Fruit fly (Drosophila melanogaster) whole organism, embryonic: Measurements from ENCODE around the gene NimC3.
A peak's percentile ranks its signal among the peaks of the same experiment; 100 is the strongest.

Experiments used
- ATbp ChIP-seq: fragments of 200-800 bp; sonication (Bioruptor generic); optimal IDR thresholded peaks from 2 replicates; lab custom pipeline; 2017; ENCODE audit warnings: missing biosample characterization, mild to moderate bottlenecking, missing genetic modification characterization, missing genetic modification reagents
- Atf-2 ChIP-seq: fragments of 200-800 bp; sonication (Bioruptor generic); optimal IDR thresholded peaks from 2 replicates; lab custom pipeline; 2016; ENCODE audit warnings: missing biosample characterization, missing genetic modification characterization
- CG10959 ChIP-seq: fragments of 200-800 bp; sonication (Bioruptor generic); IDR thresholded peaks from 2 replicates; pipeline ENCODE4 v1.3.6; 2022; ENCODE audit warnings: missing biosample characterization, missing genetic modification characterization
- CG10979 ChIP-seq: fragments of 200-800 bp; sonication (Bioruptor generic); optimal IDR thresholded peaks from 2 replicates; lab custom pipeline; 2018; ENCODE audit warnings: missing biosample characterization, mild to moderate bottlenecking, missing genetic modification characterization, moderate library complexity
- CG12071 ChIP-seq: fragments of 200-800 bp; sonication (Bioruptor generic); optimal IDR thresholded peaks from 3 replicates; lab custom pipeline; 2018; ENCODE audit warnings: missing biosample characterization, mild to moderate bottlenecking, missing genetic modification characterization
- CG1233 ChIP-seq: fragments of 200-800 bp; sonication (Bioruptor generic); optimal IDR thresholded peaks from 4 replicates; lab custom pipeline; 2018; ENCODE audit warnings: missing biosample characterization, mild to moderate bottlenecking, missing genetic modification characterization
- CG12659 ChIP-seq: fragments of 200-800 bp; sonication (Bioruptor generic); optimal IDR thresholded peaks from 3 replicates; lab custom pipeline; 2017; ENCODE audit warnings: mild to moderate bottlenecking, missing biosample characterization, missing genetic modification reagents, missing genetic modification characterization
- CG14667 ChIP-seq: fragments of 200-800 bp; sonication (Bioruptor generic); IDR thresholded peaks from 2 replicates; pipeline ENCODE4 v1.3.6; 2022; ENCODE audit warnings: missing biosample characterization, missing genetic modification characterization
- CG16813 ChIP-seq: fragments of 200-800 bp; sonication (Bioruptor generic); IDR thresholded peaks from 3 replicates; pipeline ENCODE4 v1.3.6; 2022; ENCODE audit warnings: missing biosample characterization, missing genetic modification characterization; ENCODE audit not compliant: partially characterized antibody
- CG2116 ChIP-seq: fragments of 200-800 bp; sonication (Bioruptor generic); optimal IDR thresholded peaks from 3 replicates; lab custom pipeline; 2018; ENCODE audit warnings: missing biosample characterization, mild to moderate bottlenecking, missing genetic modification characterization
- CG2202 ChIP-seq: fragments of 200-800 bp; sonication (Bioruptor generic); optimal IDR thresholded peaks from 2 replicates; lab custom pipeline; 2018; ENCODE audit warnings: missing biosample characterization, mild to moderate bottlenecking, missing genetic modification characterization
- CG31365 ChIP-seq: fragments of 200-800 bp; sonication (Bioruptor generic); optimal IDR thresholded peaks from 2 replicates; lab custom pipeline; 2018; ENCODE audit warnings: missing biosample characterization, mild to moderate bottlenecking, missing genetic modification characterization
- CG32532 ChIP-seq: fragments of 200-800 bp; sonication (Bioruptor generic); IDR thresholded peaks from 2 replicates; pipeline ENCODE4 v1.3.6; 2022; ENCODE audit warnings: missing biosample characterization, missing genetic modification characterization
- CG32772 ChIP-seq: fragments of 200-800 bp; sonication (Bioruptor generic); IDR thresholded peaks from 2 replicates; pipeline ENCODE4 v1.3.6; 2022; ENCODE audit warnings: missing biosample characterization, missing genetic modification characterization
- CG42726 ChIP-seq: fragments of 200-800 bp; sonication (Bioruptor generic); IDR thresholded peaks from 2 replicates; pipeline ENCODE4 v1.3.6; 2022; ENCODE audit warnings: missing biosample characterization, missing genetic modification characterization; ENCODE audit not compliant: partially characterized antibody
- CG4820 ChIP-seq: fragments of 200-800 bp; sonication (Bioruptor generic); optimal IDR thresholded peaks from 3 replicates; lab custom pipeline; 2016; ENCODE audit warnings: missing biosample characterization, missing genetic modification characterization
- CG4854 ChIP-seq: fragments of 200-800 bp; sonication (Bioruptor generic); optimal IDR thresholded peaks from 2 replicates; lab custom pipeline; 2016; ENCODE audit warnings: missing biosample characterization, missing genetic modification characterization, inconsistent platforms
- CG8290 ChIP-seq, 3 experiments: fragments of 200-800 bp; sonication (Bioruptor generic); optimal IDR thresholded peaks; 2 replicates each; lab custom pipeline; 2016 to 2019; ENCODE audit warnings: missing biosample characterization in 3 of 3, missing genetic modification characterization in 3 of 3, mild to moderate bottlenecking in 2 of 3, moderate library complexity in 1 of 3
- CG9215 ChIP-seq: fragments of 200-800 bp; sonication (Bioruptor generic); IDR thresholded peaks from 2 replicates; pipeline ENCODE4 v1.3.6; 2022; ENCODE audit warnings: missing biosample characterization, missing genetic modification characterization
- CG9876 ChIP-seq: fragments of 200-800 bp; sonication (Bioruptor generic); optimal IDR thresholded peaks from 2 replicates; lab custom pipeline; 2016; ENCODE audit warnings: missing biosample characterization, missing genetic modification characterization
- HLH3B ChIP-seq: fragments of 200-800 bp; sonication (Bioruptor generic); IDR thresholded peaks from 2 replicates; pipeline ENCODE4 v1.3.6; 2022; ENCODE audit warnings: missing biosample characterization, missing genetic modification characterization
- HLHmδ ChIP-seq: fragments of 200-800 bp; sonication (Bioruptor generic); optimal IDR thresholded peaks from 2 replicates; lab custom pipeline; 2018; ENCODE audit warnings: missing biosample characterization, mild to moderate bottlenecking, missing genetic modification characterization, moderate library complexity
- Med ChIP-seq: fragments of 200-800 bp; sonication (Bioruptor generic); peaks from one replicate; lab custom pipeline; 2016; ENCODE audit warnings: missing biosample characterization, missing genetic modification characterization, mild to moderate bottlenecking, inconsistent platforms, moderate library complexity
- Meics ChIP-seq: fragments of 200-800 bp; sonication (Bioruptor generic); optimal IDR thresholded peaks from 2 replicates; lab custom pipeline; 2017; ENCODE audit warnings: missing biosample characterization, mild to moderate bottlenecking, missing genetic modification characterization
- NC2α ChIP-seq: fragments of 200-800 bp; sonication (Bioruptor generic); optimal IDR thresholded peaks from 2 replicates; lab custom pipeline; 2016; ENCODE audit warnings: missing biosample characterization, missing genetic modification characterization
- Opbp ChIP-seq: fragments of 200-800 bp; sonication (Bioruptor generic); IDR thresholded peaks from 3 replicates; pipeline ENCODE4 v1.3.6; 2022; ENCODE audit warnings: missing biosample characterization, missing genetic modification characterization; ENCODE audit not compliant: partially characterized antibody
- Ptx1 ChIP-seq: fragments of 200-800 bp; sonication (Bioruptor generic); IDR thresholded peaks from 2 replicates; pipeline ENCODE4 v1.3.6; 2022; ENCODE audit warnings: missing biosample characterization, missing genetic modification characterization
- Vsx1 ChIP-seq: fragments of 200-800 bp; sonication (Bioruptor generic); optimal IDR thresholded peaks from 2 replicates; lab custom pipeline; 2017; ENCODE audit warnings: missing biosample characterization, mild to moderate bottlenecking, missing genetic modification characterization, missing genetic modification reagents
- ase ChIP-seq: fragments of 200-800 bp; sonication (Bioruptor generic); IDR thresholded peaks from 3 replicates; pipeline ENCODE4 v1.3.6; 2022; ENCODE audit warnings: missing biosample characterization, missing genetic modification characterization
- bowl ChIP-seq: fragments of 200-800 bp; sonication (Bioruptor generic); IDR thresholded peaks from 2 replicates; pipeline ENCODE4 v1.3.6; 2022; ENCODE audit warnings: missing biosample characterization, missing genetic modification characterization
- cas ChIP-seq: fragments of 200-800 bp; sonication (Bioruptor generic); IDR thresholded peaks from 2 replicates; pipeline ENCODE4 v1.3.6; 2022; ENCODE audit warnings: missing biosample characterization, missing genetic modification characterization
- emc ChIP-seq: fragments of 200-800 bp; sonication (Bioruptor generic); optimal IDR thresholded peaks from 2 replicates; lab custom pipeline; 2016; ENCODE audit warnings: missing biosample characterization, missing genetic modification characterization
- fd96Cb ChIP-seq: fragments of 200-800 bp; sonication (Bioruptor generic); optimal IDR thresholded peaks from 2 replicates; lab custom pipeline; 2018; ENCODE audit warnings: missing biosample characterization, mild to moderate bottlenecking, missing genetic modification characterization, moderate library complexity
- gt ChIP-seq: fragments of 200-800 bp; sonication (Bioruptor generic); IDR thresholded peaks from 2 replicates; pipeline ENCODE4 v1.3.6; 2022; ENCODE audit warnings: missing biosample characterization, missing genetic modification characterization
- inv ChIP-seq: fragments of 200-800 bp; sonication (Bioruptor generic); IDR thresholded peaks from 2 replicates; pipeline ENCODE4 v1.3.6; 2022; ENCODE audit warnings: missing biosample characterization, missing genetic modification characterization; ENCODE audit not compliant: partially characterized antibody
- kay ChIP-seq: fragments of 200-800 bp; sonication (Bioruptor generic); optimal IDR thresholded peaks from 2 replicates; lab custom pipeline; 2016; ENCODE audit warnings: missing biosample characterization, missing genetic modification characterization
- klu ChIP-seq: fragments of 200-800 bp; sonication (Bioruptor generic); IDR thresholded peaks from 2 replicates; pipeline ENCODE4 v1.3.6; 2022; ENCODE audit warnings: missing biosample characterization, missing genetic modification characterization
- lmd ChIP-seq: fragments of 200-800 bp; sonication (Bioruptor generic); IDR thresholded peaks from 2 replicates; pipeline ENCODE4 v1.3.6; 2022; ENCODE audit warnings: missing biosample characterization, missing genetic modification characterization
- mld ChIP-seq: fragments of 200-800 bp; sonication (Bioruptor generic); IDR thresholded peaks from 3 replicates; pipeline ENCODE4 v1.3.6; 2022; ENCODE audit warnings: missing biosample characterization, missing genetic modification characterization; ENCODE audit not compliant: partially characterized antibody
- nom ChIP-seq: fragments of 200-800 bp; sonication (Bioruptor generic); optimal IDR thresholded peaks from 2 replicates; lab custom pipeline; 2017; ENCODE audit warnings: missing biosample characterization, missing genetic modification characterization, mild to moderate bottlenecking, moderate library complexity, missing genetic modification reagents
- otp ChIP-seq: fragments of 200-800 bp; sonication (Bioruptor generic); IDR thresholded peaks from 3 replicates; pipeline ENCODE4, ENCODE4 v1.3.6; 2022; ENCODE audit warnings: missing biosample characterization, missing genetic modification characterization
- p53 ChIP-seq: fragments of 200-800 bp; sonication (Bioruptor generic); optimal IDR thresholded peaks from 2 replicates; lab custom pipeline; 2016; ENCODE audit warnings: missing biosample characterization, missing genetic modification characterization
- pum ChIP-seq: fragments of 200-800 bp; sonication (Bioruptor generic); optimal IDR thresholded peaks from 2 replicates; lab custom pipeline; 2016; ENCODE audit warnings: missing biosample characterization, missing genetic modification characterization
- scrt ChIP-seq: fragments of 200-800 bp; sonication (Bioruptor generic); optimal IDR thresholded peaks from 2 replicates; lab custom pipeline; 2018; ENCODE audit warnings: missing biosample characterization, mild to moderate bottlenecking, missing genetic modification characterization, moderate library complexity
- tio ChIP-seq: fragments of 200-800 bp; sonication (Bioruptor generic); optimal IDR thresholded peaks from 2 replicates; lab custom pipeline; 2017; ENCODE audit warnings: missing biosample characterization, missing genetic modification characterization, inconsistent platforms
- tup ChIP-seq: fragments of 200-800 bp; sonication (Bioruptor generic); optimal IDR thresholded peaks from 2 replicates; lab custom pipeline; 2016; ENCODE audit warnings: missing biosample characterization, mild to moderate bottlenecking, missing genetic modification characterization, moderate library complexity
- tx ChIP-seq: fragments of 200-800 bp; sonication (Bioruptor generic); optimal IDR thresholded peaks from 2 replicates; lab custom pipeline; 2016; ENCODE audit warnings: missing biosample characterization, missing genetic modification characterization
- vvl ChIP-seq: fragments of 200-800 bp; sonication (Bioruptor generic); IDR thresholded peaks from 2 replicates; pipeline ENCODE4 v1.3.6; 2022; ENCODE audit warnings: missing biosample characterization, missing genetic modification characterization
- zen ChIP-seq: fragments of 200-800 bp; sonication (Bioruptor generic); optimal IDR thresholded peaks from 3 replicates; lab custom pipeline; 2018; ENCODE audit warnings: missing biosample characterization, mild to moderate bottlenecking, missing genetic modification characterization, moderate library complexity
- zfh2 ChIP-seq: fragments of 200-800 bp; sonication (Bioruptor generic); optimal IDR thresholded peaks from 2 replicates; lab custom pipeline; 2016; ENCODE audit warnings: missing biosample characterization, missing genetic modification characterization

Gene NimC3

dm6 chr2L:14047170-14047632 is 27.2 kb upstream of the NimC3 start, which contains the start of gene NimC4 (continued):
- TF ChIP-seq scrt (GFP tag; lab: Kevin White, UChicago): no peak
- peak; percentile 26 for TF ChIP-seq Vsx1 (GFP tag; lab: Kevin White, UChicago)
- TF ChIP-seq gt (GFP tag; lab: Robert Waterston, UW): peak; percentile 78
- TF ChIP-seq CG9215: peak; percentile 62
- peak; percentile 43 for TF ChIP-seq ATbp (GFP tag; lab: Kevin White, UChicago)
- peak; percentile 61 for TF ChIP-seq CG4854
- TF ChIP-seq bowl: no peak
- peak; percentile 86 for TF ChIP-seq CG8290 (GFP tag; optimal IDR thresholded peaks at IDR 0.05; lab: Kevin White, UChicago)
- TF ChIP-seq CG8290 (tag; optimal IDR thresholded peaks at IDR 0.05; lab: Kevin White, UChicago): peak; percentile 17 to 20
- peak; percentile 82 for TF ChIP-seq vvl (GFP tag; lab: Robert Waterston, UW)
- TF ChIP-seq CG14667: peak; percentile 61; the same call in 1 of the 2 replicates
- peak; percentile 81 for TF ChIP-seq CG1233 (GFP tag; lab: Kevin White, UChicago)
- TF ChIP-seq zfh2 (GFP tag; lab: Kevin White, UChicago): no peak
- peak; percentile 78 for TF ChIP-seq CG32772 (GFP tag; lab: Robert Waterston, UW)
- TF ChIP-seq Opbp: no peak
- peak; percentile 31 for TF ChIP-seq CG2116 (GFP tag; lab: Kevin White, UChicago)
- TF ChIP-seq ase (GFP tag; lab: Robert Waterston, UW): no peak
- peak; percentile 80 for TF ChIP-seq tio (GFP tag; lab: Kevin White, UChicago)
- TF ChIP-seq tx (GFP tag; lab: Kevin White, UChicago): peak; percentile 52
- no peak for TF ChIP-seq inv (GFP tag; lab: Robert Waterston, UW)
- TF ChIP-seq zen (tag; lab: Kevin White, UChicago): peak; percentile 99
- no peak for TF ChIP-seq CG32532
- peak; percentile 31 for TF ChIP-seq kay
- TF ChIP-seq CG9876 (GFP tag; lab: Kevin White, UChicago): peak; percentile 33
- TF ChIP-seq CG42726 (GFP tag; lab: Robert Waterston, UW): no peak
- TF ChIP-seq CG2202: peak; percentile 84
- TF ChIP-seq cas (GFP tag; lab: Robert Waterston, UW): no peak
- TF ChIP-seq mld (GFP tag; lab: Robert Waterston, UW): no peak
- no peak for TF ChIP-seq CG31365 (tag; lab: Kevin White, UChicago)
- no peak for TF ChIP-seq klu
- peak; percentile 96 for TF ChIP-seq CG10959 (GFP tag; lab: Robert Waterston, UW)
- peak; percentile 65 for TF ChIP-seq lmd (GFP tag; lab: Robert Waterston, UW)
- TF ChIP-seq CG4820 (GFP tag; lab: Kevin White, UChicago): peak; percentile 89
- TF ChIP-seq fd96Cb (tag; lab: Kevin White, UChicago): peak; percentile 79
- peak; percentile 52; the same call in 1 of the 2 replicates for TF ChIP-seq Ptx1
- peak; percentile 24; the same call in 1 of the 2 replicates for TF ChIP-seq HLH3B (GFP tag; lab: Robert Waterston, UW)
- TF ChIP-seq NC2α (GFP tag; lab: Kevin White, UChicago): peak; percentile 57
- no peak for TF ChIP-seq CG12659
- TF ChIP-seq nom (GFP tag; lab: Kevin White, UChicago): peak; percentile 20
- peak; percentile 33 for TF ChIP-seq tup (GFP tag; lab: Kevin White, UChicago)
- TF ChIP-seq HLHmδ (GFP tag; lab: Kevin White, UChicago): no peak
- no peak for TF ChIP-seq emc (GFP tag; lab: Kevin White, UChicago)
- peak; percentile 84 for TF ChIP-seq pum
- peak; percentile 94 for TF ChIP-seq CG10979 (tag; lab: Kevin White, UChicago)
- TF ChIP-seq CG12071 (GFP tag; lab: Kevin White, UChicago): no peak
- no peak for TF ChIP-seq CG16813
- TF ChIP-seq Atf-2 (GFP tag; lab: Kevin White, UChicago): peak; percentile 70
- peak; percentile 89 for TF ChIP-seq otp (GFP tag; lab: Robert Waterston, UW)
- TF ChIP-seq p53 (GFP tag; lab: Kevin White, UChicago): peak; percentile 38
- TF ChIP-seq Meics (GFP tag; lab: Kevin White, UChicago): no peak
- peak; percentile 90 for TF ChIP-seq Med (GFP tag; lab: Kevin White, UChicago)
